Fruit fly (Drosophila melanogaster) whole organism, embryonic: ENCODE data around the gene Nf-YC.

Experiments used
- Ada2b ChIP-seq: fragments of 200-800 bp; sonication (Bioruptor generic); IDR thresholded peaks from 2 replicates; pipeline ENCODE4 v1.3.6; 2022; ENCODE audit warnings: missing biosample characterization, missing genetic modification characterization
- Bgb ChIP-seq: fragments of 200-800 bp; sonication (Bioruptor generic); IDR thresholded peaks from 2 replicates; pipeline ENCODE4 v1.3.6; 2022; ENCODE audit warnings: missing biosample characterization, missing genetic modification characterization; ENCODE audit not compliant: partially characterized antibody
- CG10431 ChIP-seq: fragments of 200-800 bp; sonication (Bioruptor generic); optimal IDR thresholded peaks from 3 replicates; lab custom pipeline; 2018; ENCODE audit warnings: missing biosample characterization, mild to moderate bottlenecking, missing genetic modification characterization
- CG10654 ChIP-seq: fragments of 200-800 bp; sonication (Bioruptor generic); optimal IDR thresholded peaks from 2 replicates; lab custom pipeline; 2016; ENCODE audit warnings: missing biosample characterization, missing genetic modification characterization
- CG12104 ChIP-seq: fragments of 200-800 bp; sonication (Bioruptor generic); optimal IDR thresholded peaks from 3 replicates; lab custom pipeline; 2016; ENCODE audit warnings: missing biosample characterization, missing genetic modification characterization
- CG15073 ChIP-seq: fragments of 200-800 bp; sonication (Bioruptor generic); optimal IDR thresholded peaks from 2 replicates; lab custom pipeline; 2016; ENCODE audit warnings: missing biosample characterization, missing genetic modification characterization
- CG15514 ChIP-seq: fragments of 200-800 bp; sonication (Bioruptor generic); optimal IDR thresholded peaks from 3 replicates; lab custom pipeline; 2017; ENCODE audit warnings: missing biosample characterization, missing genetic modification characterization, mild to moderate bottlenecking, moderate library complexity, missing genetic modification reagents
- CG16863 ChIP-seq: fragments of 200-800 bp; sonication (Bioruptor generic); optimal IDR thresholded peaks from 3 replicates; lab custom pipeline; 2016; ENCODE audit warnings: missing biosample characterization, missing genetic modification characterization
- CG1792 ChIP-seq: fragments of 200-800 bp; sonication (Bioruptor generic); optimal IDR thresholded peaks from 2 replicates; lab custom pipeline; 2016; ENCODE audit warnings: missing biosample characterization, missing genetic modification characterization
- CG2120 ChIP-seq: fragments of 200-800 bp; sonication (Bioruptor generic); optimal IDR thresholded peaks from 3 replicates; lab custom pipeline; 2016; ENCODE audit warnings: missing biosample characterization, missing genetic modification characterization
- CG2199 ChIP-seq: fragments of 200-800 bp; sonication (Bioruptor generic); IDR thresholded peaks from 3 replicates; pipeline ENCODE4 v1.3.6; 2022; ENCODE audit warnings: missing biosample characterization, missing genetic modification characterization
- CG31224 ChIP-seq: fragments of 200-800 bp; sonication (Bioruptor generic); IDR thresholded peaks from 2 replicates; pipeline ENCODE4 v1.3.6; 2022; ENCODE audit warnings: missing biosample characterization, missing genetic modification characterization
- CG31365 ChIP-seq: fragments of 200-800 bp; sonication (Bioruptor generic); optimal IDR thresholded peaks from 2 replicates; lab custom pipeline; 2018; ENCODE audit warnings: missing biosample characterization, mild to moderate bottlenecking, missing genetic modification characterization
- CG31388 ChIP-seq: fragments of 200-800 bp; sonication (Bioruptor generic); optimal IDR thresholded peaks from 2 replicates; lab custom pipeline; 2016; ENCODE audit warnings: missing biosample characterization, missing genetic modification characterization
- CG33213 ChIP-seq: fragments of 200-800 bp; sonication (Bioruptor generic); optimal IDR thresholded peaks from 3 replicates; lab custom pipeline; 2016; ENCODE audit warnings: missing biosample characterization, missing genetic modification characterization
- CG4424 ChIP-seq: fragments of 200-800 bp; sonication (Bioruptor generic); optimal IDR thresholded peaks from 3 replicates; lab custom pipeline; 2016; ENCODE audit warnings: missing biosample characterization, missing genetic modification characterization
- CG4854 ChIP-seq: fragments of 200-800 bp; sonication (Bioruptor generic); optimal IDR thresholded peaks from 2 replicates; lab custom pipeline; 2016; ENCODE audit warnings: missing biosample characterization, missing genetic modification characterization, inconsistent platforms
- CG6683 ChIP-seq: fragments of 200-800 bp; sonication (Bioruptor generic); optimal IDR thresholded peaks from 2 replicates; lab custom pipeline; 2017; ENCODE audit warnings: missing biosample characterization, mild to moderate bottlenecking, missing genetic modification characterization, missing genetic modification reagents
- D ChIP-seq, 2 experiments: fragments of 200-800 bp in 1 of 2; fragments of >200 bp in 1 of 2; sonication (Bioruptor generic) in 1 of 2; optimal IDR thresholded peaks; 2 replicates in 1 of 2; 3 replicates in 1 of 2; lab custom pipeline; 2017; ENCODE audit warnings: mild to moderate bottlenecking in 1 of 2, missing biosample characterization in 1 of 2, missing genetic modification characterization in 1 of 2, missing genetic modification reagents in 1 of 2
- Dfd ChIP-seq, 2 experiments: fragments of >200 bp; optimal IDR thresholded peaks; 2 replicates each; lab custom pipeline; 2017; ENCODE audit warnings: missing biosample characterization in 2 of 2, missing genetic modification characterization in 2 of 2
- Dip3 ChIP-seq: fragments of 200-800 bp; sonication (Bioruptor generic); optimal IDR thresholded peaks from 3 replicates; lab custom pipeline; 2016; ENCODE audit warnings: missing biosample characterization, missing genetic modification characterization
- Dref ChIP-seq: fragments of 200-800 bp; sonication (Bioruptor generic); IDR thresholded peaks from 2 replicates; pipeline ENCODE4 v1.3.6; 2022; ENCODE audit warnings: missing biosample characterization, missing genetic modification characterization
- E2f1 ChIP-seq: fragments of 200-800 bp; sonication (Bioruptor generic); IDR thresholded peaks from 2 replicates; pipeline ENCODE4 v1.3.6; 2022; ENCODE audit warnings: missing biosample characterization, missing genetic modification characterization
- Elba2 ChIP-seq: fragments of 200-800 bp; sonication (Bioruptor generic); optimal IDR thresholded peaks from 3 replicates; lab custom pipeline; 2016; ENCODE audit warnings: missing biosample characterization, missing genetic modification characterization
- GATAe ChIP-seq: fragments of 200-800 bp; sonication (Bioruptor generic); conservative IDR thresholded peaks from 2 replicates; pipeline ENCODE4 v1.3.6; 2022; ENCODE audit warnings: missing biosample characterization, missing genetic modification characterization
- Hand ChIP-seq: fragments of 200-800 bp; sonication (Bioruptor generic); optimal IDR thresholded peaks from 2 replicates; lab custom pipeline; 2017; ENCODE audit warnings: mild to moderate bottlenecking, missing biosample characterization, missing genetic modification reagents, missing genetic modification characterization
- Hr3 ChIP-seq: fragments of 200-800 bp; sonication (Bioruptor generic); optimal IDR thresholded peaks from 3 replicates; lab custom pipeline; 2016; ENCODE audit warnings: missing biosample characterization, missing genetic modification characterization
- Nf-YB ChIP-seq: fragments of 200-800 bp; sonication (Bioruptor generic); optimal IDR thresholded peaks from 3 replicates; lab custom pipeline; 2019; ENCODE audit warnings: missing biosample characterization, mild to moderate bottlenecking, missing genetic modification characterization, moderate library complexity
- Opbp ChIP-seq: fragments of 200-800 bp; sonication (Bioruptor generic); IDR thresholded peaks from 3 replicates; pipeline ENCODE4 v1.3.6; 2022; ENCODE audit warnings: missing biosample characterization, missing genetic modification characterization; ENCODE audit not compliant: partially characterized antibody
- Sin3A ChIP-seq: fragments of >200 bp; optimal IDR thresholded peaks from 2 replicates; lab custom pipeline; 2018
- Spps ChIP-seq: fragments of 200-800 bp; sonication (Bioruptor generic); optimal IDR thresholded peaks from 2 replicates; lab custom pipeline; 2018; ENCODE audit warnings: missing biosample characterization, mild to moderate bottlenecking, missing genetic modification characterization
- Taf1 ChIP-seq: fragments of 200-800 bp; sonication (Bioruptor generic); IDR thresholded peaks from 2 replicates; pipeline ENCODE4 v1.3.6; 2022; ENCODE audit warnings: missing biosample characterization, missing genetic modification characterization
- Usf ChIP-seq: fragments of 200-800 bp; sonication (Bioruptor generic); optimal IDR thresholded peaks from 2 replicates; lab custom pipeline; 2017; ENCODE audit warnings: missing genotype, missing biosample characterization, missing genetic modification characterization
- amos ChIP-seq: fragments of 200-800 bp; sonication (Bioruptor generic); IDR thresholded peaks from 2 replicates; pipeline ENCODE4 v1.3.6; 2022; ENCODE audit warnings: missing biosample characterization, missing genetic modification characterization; ENCODE audit not compliant: partially characterized antibody
- br ChIP-seq: fragments of >200 bp; optimal IDR thresholded peaks from 2 replicates; lab custom pipeline; 2017
- btn ChIP-seq: fragments of 200-800 bp; sonication (Bioruptor generic); optimal IDR thresholded peaks from 2 replicates; lab custom pipeline; 2016; ENCODE audit warnings: missing biosample characterization, missing genetic modification characterization
- dpn ChIP-seq, 2 experiments: fragments of 200-800 bp; sonication (Bioruptor generic); optimal IDR thresholded peaks; 3 replicates each; lab custom pipeline; 2016; ENCODE audit warnings: missing biosample characterization in 2 of 2, missing genetic modification characterization in 2 of 2
- en ChIP-seq: fragments of 200-800 bp; sonication (Bioruptor generic); optimal IDR thresholded peaks from 2 replicates; lab custom pipeline; 2016; ENCODE audit warnings: missing biosample characterization, missing genetic modification characterization
- lilli ChIP-seq: fragments of 200-800 bp; sonication (Bioruptor generic); optimal IDR thresholded peaks from 3 replicates; lab custom pipeline; 2016; ENCODE audit warnings: missing biosample characterization, missing genetic modification characterization
- luna ChIP-seq: fragments of 200-800 bp; sonication (Bioruptor generic); optimal IDR thresholded peaks from 2 replicates; lab custom pipeline; 2016; ENCODE audit warnings: missing biosample characterization, missing genetic modification characterization
- mld ChIP-seq: fragments of 200-800 bp; sonication (Bioruptor generic); IDR thresholded peaks from 3 replicates; pipeline ENCODE4 v1.3.6; 2022; ENCODE audit warnings: missing biosample characterization, missing genetic modification characterization; ENCODE audit not compliant: partially characterized antibody
- nerfin-2 ChIP-seq: fragments of 200-800 bp; sonication (Bioruptor generic); IDR thresholded peaks from 2 replicates; pipeline ENCODE4 v1.3.6; 2022; ENCODE audit warnings: missing biosample characterization, missing genetic modification characterization; ENCODE audit not compliant: partially characterized antibody
- ranshi ChIP-seq: fragments of 200-800 bp; sonication (Bioruptor generic); IDR thresholded peaks from 2 replicates; pipeline ENCODE4 v1.3.6; 2022; ENCODE audit warnings: missing biosample characterization, missing genetic modification characterization
- sd ChIP-seq: fragments of 200-800 bp; sonication (Bioruptor generic); optimal IDR thresholded peaks from 3 replicates; lab custom pipeline; 2018; ENCODE audit warnings: missing biosample characterization, mild to moderate bottlenecking, missing genetic modification characterization, moderate library complexity
- sens ChIP-seq: fragments of 200-800 bp; sonication (Bioruptor generic); peaks from one replicate; lab custom pipeline; 2016; ENCODE audit warnings: missing biosample characterization, missing genetic modification characterization
- slp2 ChIP-seq: fragments of 200-800 bp; sonication (Bioruptor generic); optimal IDR thresholded peaks from 2 replicates; lab custom pipeline; 2016; ENCODE audit warnings: missing biosample characterization, missing genetic modification characterization
- ssp ChIP-seq: fragments of 200-800 bp; sonication (Bioruptor generic); IDR thresholded peaks from 2 replicates; pipeline ENCODE4 v1.3.6; 2022; ENCODE audit warnings: missing biosample characterization, missing genetic modification characterization
- ttk ChIP-seq: fragments of 200-800 bp; sonication (Bioruptor generic); IDR thresholded peaks from 2 replicates; pipeline ENCODE4 v2.1.2; 2022; ENCODE audit warnings: missing biosample characterization, missing genetic modification characterization
- tup ChIP-seq: fragments of 200-800 bp; sonication (Bioruptor generic); optimal IDR thresholded peaks from 2 replicates; lab custom pipeline; 2016; ENCODE audit warnings: missing biosample characterization, mild to moderate bottlenecking, missing genetic modification characterization, moderate library complexity
- zfh1 ChIP-seq: fragments of 200-800 bp; sonication (Bioruptor generic); IDR thresholded peaks from 3 replicates; pipeline ENCODE4 v1.3.6; 2022; ENCODE audit warnings: missing biosample characterization, missing genetic modification characterization

Nf-YC gene

dm6 chrX:6843841-6844440 lies 23.2 kb upstream of the Nf-YC start, which contains the start of the genes CG14435 and Tmf (continued):
- TF ChIP-seq Bgb (GFP tag; lab: Robert Waterston, UW): peak; percentile 21; the same call in 1 of the 2 replicates
- TF ChIP-seq ranshi (GFP tag; lab: Robert Waterston, UW): peak; percentile 87
- TF ChIP-seq Spps (tag; lab: Kevin White, UChicago): peak; percentile 42
- peak; percentile 34 for TF ChIP-seq CG4854 (GFP tag; lab: Kevin White, UChicago)
- peak; percentile 86 for TF ChIP-seq E2f1 (GFP tag; lab: Robert Waterston, UW)
- peak; percentile 73 for TF ChIP-seq CG15514 (GFP tag; lab: Kevin White, UChicago)
- TF ChIP-seq amos (GFP tag; lab: Robert Waterston, UW): peak; percentile 43; the same call in 1 of the 2 replicates
- peak; percentile 87 for TF ChIP-seq CG2120 (GFP tag; lab: Kevin White, UChicago)
- peak; percentile 67 for TF ChIP-seq CG31224 (GFP tag; lab: Robert Waterston, UW)
- no peak for TF ChIP-seq br (lab: Kevin White, UChicago)
- TF ChIP-seq Dfd (GFP tag; optimal IDR thresholded peaks at IDR 0.05; lab: Kevin White, UChicago): no peak
- no peak for TF ChIP-seq CG15073 (GFP tag; lab: Kevin White, UChicago)
- 0 out of 3 replicates have a peak, but pooled peaks have one; percentile 24 for TF ChIP-seq CG2199 (GFP tag; lab: Robert Waterston, UW)
- peak; percentile 62 to 81 for TF ChIP-seq dpn (GFP tag; optimal IDR thresholded peaks at IDR 0.05; lab: Kevin White, UChicago)
- TF ChIP-seq Hand: no peak
- no peak for TF ChIP-seq en
- peak; percentile 49; the same call in 2 of the 3 replicates for TF ChIP-seq Opbp
- TF ChIP-seq nerfin-2: no peak; the same call in 1 of the 2 replicates
- TF ChIP-seq D (optimal IDR thresholded peaks at IDR 0.05; lab: Kevin White, UChicago): no peak
- TF ChIP-seq D (GFP tag; optimal IDR thresholded peaks at IDR 0.05; lab: Kevin White, UChicago): peak; percentile 76
- peak; percentile 58 for TF ChIP-seq Dip3 (GFP tag; lab: Kevin White, UChicago)
- peak; percentile 52 for TF ChIP-seq CG16863 (GFP tag; lab: Kevin White, UChicago)
- TF ChIP-seq CG1792: peak; percentile 15
- TF ChIP-seq mld (GFP tag; lab: Robert Waterston, UW): 0 out of 3 replicates have a peak, but pooled peaks have one; percentile 5
- TF ChIP-seq GATAe (GFP tag; lab: Robert Waterston, UW): peak; percentile 38; the same call in 1 of the 2 replicates
- TF ChIP-seq Taf1 (GFP tag; lab: Robert Waterston, UW): peak; percentile 73
- TF ChIP-seq Sin3A (lab: Kevin White, UChicago): peak; percentile 34
- peak; percentile 57 for TF ChIP-seq CG10431 (GFP tag; lab: Kevin White, UChicago)
- TF ChIP-seq Usf (GFP tag; lab: Kevin White, UChicago): peak; percentile 81
- no peak for TF ChIP-seq CG31365 (tag; lab: Kevin White, UChicago)
- TF ChIP-seq CG6683: peak; percentile 68
- TF ChIP-seq Hr3 (GFP tag; lab: Kevin White, UChicago): peak; percentile 91
- peak; percentile 76 for TF ChIP-seq ttk (GFP tag; lab: Robert Waterston, UW)
- peak; percentile 17 for TF ChIP-seq CG31388 (GFP tag; lab: Kevin White, UChicago)
- peak; percentile 57 for TF ChIP-seq Elba2 (GFP tag; lab: Kevin White, UChicago)
- peak; percentile 81 for TF ChIP-seq CG4424 (GFP tag; lab: Kevin White, UChicago)
- TF ChIP-seq CG12104 (GFP tag; lab: Kevin White, UChicago): peak; percentile 66
- TF ChIP-seq btn (GFP tag; lab: Kevin White, UChicago): no peak
- peak; percentile 64 for TF ChIP-seq CG10654
- TF ChIP-seq Ada2b (GFP tag; lab: Robert Waterston, UW): peak; percentile 84
- peak; percentile 86 for TF ChIP-seq zfh1 (GFP tag; lab: Robert Waterston, UW)
- peak; percentile 93 for TF ChIP-seq sens
- TF ChIP-seq tup (GFP tag; lab: Kevin White, UChicago): no peak
- TF ChIP-seq CG33213 (GFP tag; lab: Kevin White, UChicago): no peak
- TF ChIP-seq lilli (GFP tag; lab: Kevin White, UChicago): peak; percentile 82
- no peak for TF ChIP-seq sd (tag; lab: Kevin White, UChicago)
- peak; percentile 85 for TF ChIP-seq ssp (GFP tag; lab: Robert Waterston, UW)
- TF ChIP-seq Nf-YB (GFP tag; lab: Kevin White, UChicago): peak; percentile 63
- TF ChIP-seq luna: no peak
- TF ChIP-seq Dref (GFP tag; lab: Robert Waterston, UW): peak; percentile 75
- TF ChIP-seq slp2 (GFP tag; lab: Kevin White, UChicago): peak; percentile 40
